Fruit fly (Drosophila melanogaster) whole organism, embryonic: ENCODE data around the gene RpL24.

Experiments
- Aef1 ChIP-seq: fragments of 200-800 bp; sonication (Bioruptor generic); IDR thresholded peaks from 3 replicates; pipeline ENCODE4 v1.3.6; 2022; ENCODE audit warnings: missing biosample characterization, missing genetic modification characterization
- Atf-2 ChIP-seq: fragments of 200-800 bp; sonication (Bioruptor generic); optimal IDR thresholded peaks from 2 replicates; lab custom pipeline; 2016; ENCODE audit warnings: missing biosample characterization, missing genetic modification characterization
- Bdp1 ChIP-seq: fragments of 200-800 bp; sonication (Bioruptor generic); optimal IDR thresholded peaks from 3 replicates; lab custom pipeline; 2016; ENCODE audit warnings: missing biosample characterization, missing genetic modification characterization
- Bteb2 ChIP-seq: fragments of 200-800 bp; sonication (Bioruptor generic); optimal IDR thresholded peaks from 2 replicates; lab custom pipeline; 2016; ENCODE audit warnings: missing biosample characterization, missing genetic modification characterization
- CG11504 ChIP-seq: fragments of 200-800 bp; sonication (Bioruptor generic); optimal IDR thresholded peaks from 3 replicates; lab custom pipeline; 2019; ENCODE audit warnings: missing biosample characterization, mild to moderate bottlenecking, missing genetic modification characterization, moderate library complexity
- CG12155 ChIP-seq: fragments of 200-800 bp; sonication (Bioruptor generic); optimal IDR thresholded peaks from 3 replicates; lab custom pipeline; 2016; ENCODE audit warnings: missing biosample characterization, missing genetic modification characterization
- CG12219 ChIP-seq: fragments of 200-800 bp; sonication (Bioruptor generic); optimal IDR thresholded peaks from 3 replicates; lab custom pipeline; 2018; ENCODE audit warnings: missing biosample characterization, mild to moderate bottlenecking, missing genetic modification characterization
- CG12769 ChIP-seq: fragments of 200-800 bp; sonication (Bioruptor generic); optimal IDR thresholded peaks from 2 replicates; lab custom pipeline; 2019; ENCODE audit warnings: missing biosample characterization, mild to moderate bottlenecking, missing genetic modification characterization, moderate library complexity
- CG15073 ChIP-seq: fragments of 200-800 bp; sonication (Bioruptor generic); optimal IDR thresholded peaks from 2 replicates; lab custom pipeline; 2016; ENCODE audit warnings: missing biosample characterization, missing genetic modification characterization
- CG15601 ChIP-seq: fragments of 200-800 bp; sonication (Bioruptor generic); optimal IDR thresholded peaks from 3 replicates; lab custom pipeline; 2019; ENCODE audit warnings: missing biosample characterization, mild to moderate bottlenecking, missing genetic modification characterization, moderate library complexity
- CG16813 ChIP-seq: fragments of 200-800 bp; sonication (Bioruptor generic); IDR thresholded peaks from 3 replicates; pipeline ENCODE4 v1.3.6; 2022; ENCODE audit warnings: missing biosample characterization, missing genetic modification characterization; ENCODE audit not compliant: partially characterized antibody
- CG17328 ChIP-seq: fragments of 200-800 bp; sonication (Bioruptor generic); IDR thresholded peaks from 2 replicates; pipeline ENCODE4 v1.3.6; 2022; ENCODE audit warnings: missing biosample characterization, missing genetic modification characterization
- CG17361 ChIP-seq: fragments of 200-800 bp; sonication (Bioruptor generic); IDR thresholded peaks from 3 replicates; pipeline ENCODE4 v1.3.6; 2022; ENCODE audit warnings: missing biosample characterization, missing genetic modification characterization
- CG17829 ChIP-seq: fragments of 200-800 bp; optimal IDR thresholded peaks from 2 replicates; lab custom pipeline; 2019; ENCODE audit warnings: missing biosample characterization, mild to moderate bottlenecking, missing genetic modification characterization, moderate library complexity
- CG30431 ChIP-seq: fragments of 200-800 bp; sonication (Bioruptor generic); optimal IDR thresholded peaks from 2 replicates; lab custom pipeline; 2017; ENCODE audit warnings: missing biosample characterization, missing genetic modification characterization
- CG3065 ChIP-seq: fragments of 200-800 bp; sonication (Bioruptor generic); optimal IDR thresholded peaks from 2 replicates; lab custom pipeline; 2016; ENCODE audit warnings: missing biosample characterization, missing genetic modification characterization
- CG32532 ChIP-seq: fragments of 200-800 bp; sonication (Bioruptor generic); IDR thresholded peaks from 2 replicates; pipeline ENCODE4 v1.3.6; 2022; ENCODE audit warnings: missing biosample characterization, missing genetic modification characterization
- CG3838 ChIP-seq: fragments of 200-800 bp; sonication (Bioruptor generic); optimal IDR thresholded peaks from 3 replicates; lab custom pipeline; 2016; ENCODE audit warnings: missing biosample characterization, missing genetic modification characterization
- CG6254 ChIP-seq: fragments of 200-800 bp; sonication (Bioruptor generic); optimal IDR thresholded peaks from 3 replicates; lab custom pipeline; 2017; ENCODE audit warnings: mild to moderate bottlenecking, missing biosample characterization, missing genetic modification reagents, missing genetic modification characterization
- CG7271 ChIP-seq: fragments of 200-800 bp; sonication (Bioruptor generic); optimal IDR thresholded peaks from 2 replicates; lab custom pipeline; 2018; ENCODE audit warnings: missing biosample characterization, mild to moderate bottlenecking, missing genetic modification characterization, moderate library complexity
- CG7928 ChIP-seq: fragments of 200-800 bp; sonication (Bioruptor generic); optimal IDR thresholded peaks from 2 replicates; lab custom pipeline; 2017; ENCODE audit warnings: missing biosample characterization, mild to moderate bottlenecking, missing genetic modification characterization
- CG9817 ChIP-seq: fragments of 200-800 bp; sonication (Bioruptor generic); optimal IDR thresholded peaks from 2 replicates; lab custom pipeline; 2018; ENCODE audit warnings: missing biosample characterization, mild to moderate bottlenecking, missing genetic modification characterization, moderate library complexity
- CG9932 ChIP-seq: fragments of 200-800 bp; sonication (Bioruptor generic); IDR thresholded peaks from 2 replicates; pipeline ENCODE4 v1.3.6; 2022; ENCODE audit warnings: missing biosample characterization, missing genetic modification characterization
- Chrac-16 ChIP-seq: fragments of 200-800 bp; sonication (Bioruptor generic); optimal IDR thresholded peaks from 3 replicates; lab custom pipeline; 2016; ENCODE audit warnings: missing biosample characterization, missing genetic modification characterization
- E2f2 ChIP-seq: fragments of 200-800 bp; sonication (Bioruptor generic); IDR thresholded peaks from 2 replicates; pipeline ENCODE4 v1.3.6; 2022; ENCODE audit warnings: missing biosample characterization, missing genetic modification characterization
- Hmr ChIP-seq: fragments of 200-800 bp; sonication (Bioruptor generic); optimal IDR thresholded peaks from 3 replicates; lab custom pipeline; 2017; ENCODE audit warnings: mild to moderate bottlenecking, missing biosample characterization, missing genetic modification reagents, missing genetic modification characterization
- Hmx ChIP-seq: fragments of 200-800 bp; sonication (Bioruptor generic); optimal IDR thresholded peaks from 2 replicates; lab custom pipeline; 2016; ENCODE audit warnings: missing biosample characterization, missing genetic modification characterization
- Oli ChIP-seq: fragments of 200-800 bp; sonication (Bioruptor generic); optimal IDR thresholded peaks from 2 replicates; lab custom pipeline; 2018; ENCODE audit warnings: missing biosample characterization, mild to moderate bottlenecking, missing genetic modification characterization, moderate library complexity
- Pdp1 ChIP-seq, 2 experiments: fragments of 200-800 bp; sonication (Bioruptor generic); optimal IDR thresholded peaks; 3 replicates each; lab custom pipeline; 2016; ENCODE audit warnings: missing biosample characterization in 2 of 2, missing genetic modification characterization in 2 of 2, mild to moderate bottlenecking in 1 of 2, moderate library complexity in 1 of 2
- Ravus ChIP-seq: fragments of 200-800 bp; sonication (Bioruptor generic); IDR thresholded peaks from 2 replicates; pipeline ENCODE4 v1.3.6; 2022; ENCODE audit warnings: missing biosample characterization, missing genetic modification characterization
- ac ChIP-seq: fragments of 200-800 bp; sonication (Bioruptor generic); optimal IDR thresholded peaks from 3 replicates; lab custom pipeline; 2017; ENCODE audit warnings: missing biosample characterization, mild to moderate bottlenecking, missing genetic modification characterization
- amos ChIP-seq: fragments of 200-800 bp; sonication (Bioruptor generic); IDR thresholded peaks from 2 replicates; pipeline ENCODE4 v1.3.6; 2022; ENCODE audit warnings: missing biosample characterization, missing genetic modification characterization; ENCODE audit not compliant: partially characterized antibody
- btn ChIP-seq: fragments of 200-800 bp; sonication (Bioruptor generic); optimal IDR thresholded peaks from 2 replicates; lab custom pipeline; 2016; ENCODE audit warnings: missing biosample characterization, missing genetic modification characterization
- exex ChIP-seq: fragments of 200-800 bp; sonication (Bioruptor generic); optimal IDR thresholded peaks from 4 replicates; lab custom pipeline; 2018; ENCODE audit warnings: missing biosample characterization, mild to moderate bottlenecking, missing genetic modification characterization, moderate library complexity
- ham ChIP-seq: fragments of 200-800 bp; sonication (Bioruptor generic); IDR thresholded peaks from 2 replicates; pipeline ENCODE4 v1.3.6; 2022; ENCODE audit warnings: missing biosample characterization, missing genetic modification characterization
- hth ChIP-seq: fragments of >200 bp; optimal IDR thresholded peaks from 2 replicates; lab custom pipeline; 2017; ENCODE audit warnings: inconsistent platforms
- maf-S ChIP-seq: fragments of 200-800 bp; sonication (Bioruptor generic); optimal IDR thresholded peaks from 2 replicates; lab custom pipeline; 2016; ENCODE audit warnings: missing biosample characterization, missing genetic modification characterization
- mirr ChIP-seq: fragments of 200-800 bp; sonication (Bioruptor generic); optimal IDR thresholded peaks from 3 replicates; lab custom pipeline; 2018; ENCODE audit warnings: missing biosample characterization, mild to moderate bottlenecking, missing genetic modification characterization
- nerfin-1 ChIP-seq: fragments of 200-800 bp; sonication (Bioruptor generic); optimal IDR thresholded peaks from 3 replicates; lab custom pipeline; 2019; ENCODE audit warnings: missing biosample characterization, mild to moderate bottlenecking, missing genetic modification characterization, moderate library complexity
- pho ChIP-seq: fragments of 200-800 bp; sonication (Bioruptor generic); optimal IDR thresholded peaks from 2 replicates; lab custom pipeline; 2016; ENCODE audit warnings: missing biosample characterization, missing genetic modification characterization
- pita ChIP-seq: fragments of 200-800 bp; sonication (Bioruptor generic); optimal IDR thresholded peaks from 2 replicates; lab custom pipeline; 2017; ENCODE audit warnings: missing biosample characterization, mild to moderate bottlenecking, missing genetic modification characterization
- ro ChIP-seq: fragments of 200-800 bp; sonication (Bioruptor generic); IDR thresholded peaks from 2 replicates; pipeline ENCODE4 v1.3.6; 2022; ENCODE audit warnings: missing biosample characterization, missing genetic modification characterization
- sc ChIP-seq, 3 experiments: fragments of >200 bp in 2 of 3; fragments of 200-800 bp in 1 of 3; sonication (Bioruptor generic) in 1 of 3; optimal IDR thresholded peaks; 2 replicates in 2 of 3; 3 replicates in 1 of 3; lab custom pipeline; 2017; ENCODE audit warnings: mild to moderate bottlenecking in 1 of 3, missing biosample characterization in 1 of 3, missing genetic modification characterization in 1 of 3, missing genetic modification reagents in 1 of 3
- seq ChIP-seq: fragments of 200-800 bp; sonication (Bioruptor generic); IDR thresholded peaks from 2 replicates; pipeline ENCODE4 v1.3.6; 2022; ENCODE audit warnings: missing biosample characterization, missing genetic modification characterization
- ssp ChIP-seq: fragments of 200-800 bp; sonication (Bioruptor generic); IDR thresholded peaks from 2 replicates; pipeline ENCODE4 v1.3.6; 2022; ENCODE audit warnings: missing biosample characterization, missing genetic modification characterization
- tgo ChIP-seq: fragments of 200-800 bp; sonication (Bioruptor generic); IDR thresholded peaks from 3 replicates; pipeline ENCODE4 v1.3.6; 2022; ENCODE audit warnings: missing biosample characterization, missing genetic modification characterization
- vnd ChIP-seq: fragments of 200-800 bp; sonication (Bioruptor generic); IDR thresholded peaks from 3 replicates; pipeline ENCODE4 v1.3.6; 2022; ENCODE audit warnings: missing biosample characterization, missing genetic modification characterization; ENCODE audit not compliant: partially characterized antibody

RpL24 gene

dm6 chr2L:13376086-13376485 is 18.8 kb downstream of the RpL24 start:
- no peak for TF ChIP-seq CG16813
- no peak for TF ChIP-seq CG17328 (GFP tag; lab: Robert Waterston, UW)
- TF ChIP-seq seq (GFP tag; lab: Robert Waterston, UW) = no peak
- TF ChIP-seq pho (GFP tag; lab: Kevin White, UChicago) = no peak
- TF ChIP-seq Pdp1 (GFP tag; optimal IDR thresholded peaks at IDR 0.05; lab: Kevin White, UChicago) = peak in 1 of 2 experiments; percentile 86
- TF ChIP-seq mirr (GFP tag; lab: Kevin White, UChicago) = peak; percentile 81
- peak; percentile 99 for TF ChIP-seq exex (tag; lab: Kevin White, UChicago)
- TF ChIP-seq, all 482 proteins: peak for 3

DNA sequence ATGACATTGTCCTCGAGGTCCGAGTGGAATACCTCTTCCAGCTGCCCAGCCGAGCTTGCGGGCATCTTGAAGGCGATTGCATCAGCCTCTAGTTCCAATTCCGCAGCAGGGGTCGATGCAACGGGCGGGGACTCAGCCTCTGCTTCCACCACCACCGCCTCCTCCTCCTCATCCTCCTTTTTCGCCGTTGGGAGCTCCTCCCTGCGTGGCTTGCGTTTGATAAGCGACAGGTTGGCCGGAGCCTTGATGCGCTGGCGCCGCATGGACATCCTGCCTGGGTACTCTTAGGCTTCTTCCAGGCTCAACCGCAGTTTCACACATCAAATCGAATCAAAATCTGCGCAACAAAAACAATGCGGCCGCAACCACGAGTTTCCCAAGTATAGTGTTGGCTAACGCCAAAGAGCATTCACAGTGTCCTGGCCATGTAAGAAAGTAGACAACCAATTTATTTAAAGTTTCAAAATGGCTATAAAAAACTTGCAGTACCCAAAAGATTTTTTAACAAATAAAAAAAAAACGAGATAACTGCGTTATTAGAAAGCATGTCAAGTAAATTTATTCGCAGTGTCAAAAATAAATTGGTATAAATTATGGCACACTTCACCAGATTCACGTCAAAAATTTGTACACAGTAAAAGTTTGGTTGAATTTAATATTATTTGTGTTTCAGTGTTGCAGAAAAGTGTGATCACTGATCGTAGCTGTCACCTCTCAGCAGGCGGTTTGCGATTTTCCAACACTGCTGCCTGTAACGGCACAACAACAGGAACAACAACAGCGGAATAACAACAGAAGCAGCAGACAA is 21.3 kb downstream of the RpL24 start, which contains the start of the genes Bdp1 and CG6565:
Gene Bdp1, minus strand, starts transcription at position 456 of the 808 bp plus-strand sequence.
Gene CG6565, plus strand, starts transcription at position 585 of the 808 bp plus-strand sequence.
- TF ChIP-seq Hmr (GFP tag; lab: Kevin White, UChicago) (peak; percentile 97), Bdp1 (GFP tag; lab: Kevin White, UChicago) (peak; percentile 96), CG7928 (GFP tag; lab: Kevin White, UChicago) (peak; percentile 77), nerfin-1 (peak; percentile 92), CG3065 (GFP tag; lab: Kevin White, UChicago) (peak; percentile 96), CG17829 (peak; percentile 91), pita (GFP tag; lab: Kevin White, UChicago) (no peak), CG12219 (GFP tag; lab: Kevin White, UChicago) (peak; percentile 82), amos (GFP tag; lab: Robert Waterston, UW) (0 out of 2 replicates have a peak, but pooled peaks have one; percentile 10), CG9932 (GFP tag; lab: Robert Waterston, UW) (peak; percentile 98), ham (GFP tag; lab: Robert Waterston, UW) (peak; percentile 81), CG7271 (tag; lab: Kevin White, UChicago) (peak; percentile 75), maf-S (peak; percentile 98), hth (lab: Kevin White, UChicago) (no peak), ac (GFP tag; lab: Kevin White, UChicago) (peak; percentile 84), CG12155 (GFP tag; lab: Kevin White, UChicago) (peak; percentile 97), E2f2 (GFP tag; lab: Robert Waterston, UW) (peak; percentile 76), ssp (GFP tag; lab: Robert Waterston, UW) (peak; percentile 92), CG15073 (GFP tag; lab: Kevin White, UChicago) (peak; percentile 85), CG32532 (GFP tag; lab: Robert Waterston, UW) (peak; percentile 95), tgo (peak; percentile 97), vnd (GFP tag; lab: Robert Waterston, UW) (no peak), CG11504 (tag; lab: Kevin White, UChicago) (peak; percentile 95), Chrac-16 (GFP tag; lab: Kevin White, UChicago) (peak; percentile 98), Aef1 (GFP tag; lab: Robert Waterston, UW) (peak; percentile 97), Oli (tag; lab: Kevin White, UChicago) (peak; percentile 96), Hmx (GFP tag; lab: Kevin White, UChicago) (peak; percentile 93), Bteb2 (GFP tag; lab: Kevin White, UChicago) (peak; percentile 98), sc (optimal IDR thresholded peaks at IDR 0.05; lab: Kevin White, UChicago) (no peak), sc (GFP tag; optimal IDR thresholded peaks at IDR 0.05; lab: Kevin White, UChicago) (peak; percentile 97), CG3838 (GFP tag; lab: Kevin White, UChicago) (peak; percentile 95), CG17361 (peak; percentile 99), ro (peak; percentile 90), Ravus (GFP tag; lab: Robert Waterston, UW) (peak; percentile 78), CG9817 (tag; lab: Kevin White, UChicago) (peak; percentile 97), btn (peak; percentile 96), mirr (GFP tag; lab: Kevin White, UChicago) (peak; percentile 70), CG12769 (tag; lab: Kevin White, UChicago) (no peak), CG6254 (GFP tag; lab: Kevin White, UChicago) (peak; percentile 91), Atf-2 (peak; percentile 99), CG15601 (peak; percentile 93), CG30431 (GFP tag; lab: Kevin White, UChicago) (peak; percentile 98)
